Fruit fly (Drosophila melanogaster): ENCODE data around the gene CG6144.

DNA sequence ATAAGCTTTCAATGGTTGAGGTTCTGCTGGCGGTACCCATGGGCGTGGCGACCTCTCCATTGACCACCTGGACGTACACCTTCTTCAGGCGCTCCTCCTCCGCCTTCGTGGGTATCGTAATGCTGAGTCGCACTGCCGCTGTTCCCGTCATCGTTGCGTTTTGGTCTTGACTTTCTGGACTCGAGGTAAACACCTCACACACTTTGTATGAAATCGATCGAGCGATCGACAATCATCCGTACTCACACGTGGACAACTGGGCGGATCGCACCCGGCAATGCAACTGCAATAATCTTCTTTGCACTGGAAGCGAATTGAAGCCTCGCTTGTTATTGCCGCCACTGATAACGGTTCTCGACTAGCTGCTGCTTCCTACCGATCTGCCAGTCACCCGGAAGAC lies 21.6 kb downstream of the CG6144 start, which contains the start of gene CG7384:
- TF ChIP-seq rn (GFP tag; IDR thresholded peaks at IDR 0.05) (no peak), CG32121 (GFP tag; IDR thresholded peaks at IDR 0.05) (no peak)
